Fruit fly (Drosophila melanogaster) whole organism, embryonic: ENCODE measurements around the gene CG12182.

Source experiments
- Atf6 ChIP-seq: fragments of 200-800 bp; sonication (Bioruptor generic); IDR thresholded peaks from 2 replicates; pipeline ENCODE4 v1.3.6; 2022; ENCODE audit warnings: missing biosample characterization, missing genetic modification characterization
- CG30431 ChIP-seq: fragments of 200-800 bp; sonication (Bioruptor generic); optimal IDR thresholded peaks from 2 replicates; lab custom pipeline; 2017; ENCODE audit warnings: missing biosample characterization, missing genetic modification characterization
- CG32532 ChIP-seq: fragments of 200-800 bp; sonication (Bioruptor generic); IDR thresholded peaks from 2 replicates; pipeline ENCODE4 v1.3.6; 2022; ENCODE audit warnings: missing biosample characterization, missing genetic modification characterization
- CG4404 ChIP-seq: fragments of 200-800 bp; sonication (Bioruptor generic); IDR thresholded peaks from 2 replicates; pipeline ENCODE4 v1.3.6; 2022; ENCODE audit warnings: missing biosample characterization, missing genetic modification characterization
- Dad ChIP-seq: fragments of 200-800 bp; sonication (Bioruptor generic); optimal IDR thresholded peaks from 3 replicates; lab custom pipeline; 2016; ENCODE audit warnings: missing biosample characterization, missing genetic modification characterization
- Hr51 ChIP-seq, 2 experiments: fragments of 200-800 bp; sonication (Bioruptor generic); optimal IDR thresholded peaks; 2 replicates in 1 of 2; 3 replicates in 1 of 2; lab custom pipeline; 2016 to 2018; ENCODE audit warnings: missing biosample characterization in 2 of 2, missing genetic modification characterization in 2 of 2, mild to moderate bottlenecking in 1 of 2, moderate library complexity in 1 of 2
- Six4 ChIP-seq: fragments of 200-800 bp; sonication (Bioruptor generic); optimal IDR thresholded peaks from 2 replicates; lab custom pipeline; 2016; ENCODE audit warnings: missing biosample characterization, missing genetic modification characterization
- Ssrp ChIP-seq: fragments of 200-800 bp; sonication (Bioruptor generic); optimal IDR thresholded peaks from 2 replicates; lab custom pipeline; 2018; ENCODE audit warnings: missing biosample characterization, mild to moderate bottlenecking, missing genetic modification characterization, moderate library complexity
- ab ChIP-seq: fragments of 200-800 bp; sonication (Bioruptor generic); optimal IDR thresholded peaks from 2 replicates; lab custom pipeline; 2016; ENCODE audit warnings: missing biosample characterization, missing genetic modification characterization
- cad ChIP-seq: fragments of >200 bp; optimal IDR thresholded peaks from 2 replicates; lab custom pipeline; 2017; ENCODE audit warnings: missing biosample characterization, missing genetic modification characterization
- lbe ChIP-seq: fragments of 200-800 bp; sonication (Bioruptor generic); optimal IDR thresholded peaks from 2 replicates; lab custom pipeline; 2016; ENCODE audit warnings: missing biosample characterization, mild to moderate bottlenecking, missing genetic modification characterization

- no peak for TF ChIP-seq Hr51 (GFP tag; optimal IDR thresholded peaks at IDR 0.05; lab: Kevin White, UChicago)
- TF ChIP-seq Six4: no peak
- TF ChIP-seq lbe: peak; percentile 22
- TF ChIP-seq Ssrp (tag; lab: Kevin White, UChicago): no peak
- TF ChIP-seq cad: no peak
- no peak for TF ChIP-seq CG4404 (GFP tag; lab: Robert Waterston, UW)
- TF ChIP-seq Atf6 (GFP tag; lab: Robert Waterston, UW): no peak
- TF ChIP-seq ab (GFP tag; lab: Kevin White, UChicago): no peak
- TF ChIP-seq CG30431: no peak
- TF ChIP-seq CG32532: peak; percentile 66
- TF ChIP-seq Dad (GFP tag; lab: Kevin White, UChicago): no peak
Measured at dm6 chr3L:2554118-2554814, 45.1 kb downstream of the CG12182 start, which contains the start of gene Spn.
